Fruit fly (Drosophila melanogaster): ENCODE data around the gene fuss.
A peak's percentile ranks its signal among the peaks of the same experiment; 100 is the strongest.

Gene fuss

dm6 chr4:982791-983407 lies 4.6 kb upstream of the fuss start (continued):
- TF ChIP-seq CoRest (tag; optimal IDR thresholded peaks at IDR 0.05) = peak; percentile 54
- peak; percentile 47 for TF ChIP-seq en (GFP tag; optimal IDR thresholded peaks at IDR 0.05)
- no peak for TF ChIP-seq aop (GFP tag; IDR thresholded peaks at IDR 0.05)
- peak; percentile 78 for TF ChIP-seq CG11695 (GFP tag; IDR thresholded peaks at IDR 0.05)
- no peak for TF ChIP-seq D19B (GFP tag; optimal IDR thresholded peaks at IDR 0.05)
- TF ChIP-seq schlank (tag; optimal IDR thresholded peaks at IDR 0.05) = peak; percentile 16
- TF ChIP-seq tin (GFP tag; optimal IDR thresholded peaks at IDR 0.05) = peak; percentile 69
- no peak for TF ChIP-seq CG30020 (tag; optimal IDR thresholded peaks at IDR 0.05)
- TF ChIP-seq Eip74EF (GFP tag; optimal IDR thresholded peaks at IDR 0.05) = peak in 1 of 2 experiments; percentile 37
- no peak for TF ChIP-seq Stat92E (GFP tag; optimal IDR thresholded peaks at IDR 0.05)
- TF ChIP-seq toy (GFP tag; IDR thresholded peaks at IDR 0.05) = no peak; the same call in 1 of the 2 replicates
- TF ChIP-seq CG8924 (tag; optimal IDR thresholded peaks at IDR 0.05) = peak; percentile 80
- TF ChIP-seq disco-r (GFP tag; optimal IDR thresholded peaks at IDR 0.05) = peak; percentile 57
- peak; percentile 36 for TF ChIP-seq CG6654 (GFP tag; optimal IDR thresholded peaks at IDR 0.05)
- peak; percentile 29 for TF ChIP-seq CG8281 (tag; optimal IDR thresholded peaks at IDR 0.05)
- peak; percentile 48 for TF ChIP-seq twi (tag; optimal IDR thresholded peaks at IDR 0.05)
- peak; percentile 79 for TF ChIP-seq Hmr (GFP tag; optimal IDR thresholded peaks at IDR 0.05)
- TF ChIP-seq oc (tag; optimal IDR thresholded peaks at IDR 0.05) = peak; percentile 86
- peak; percentile 82 for TF ChIP-seq CG9727 (GFP tag; optimal IDR thresholded peaks at IDR 0.05)
- peak; percentile 54 for TF ChIP-seq CG12659 (GFP tag; optimal IDR thresholded peaks at IDR 0.05)
- TF ChIP-seq unpg (GFP tag; optimal IDR thresholded peaks at IDR 0.05) = peak; percentile 82
- peak; percentile 26; the same call in 1 of the 2 replicates for TF ChIP-seq CG11696 (GFP tag; IDR thresholded peaks at IDR 0.05)
- TF ChIP-seq CG7556 (GFP tag; optimal IDR thresholded peaks at IDR 0.05) = peak; percentile 79
- peak; percentile 43 for TF ChIP-seq CG1647 (GFP tag; optimal IDR thresholded peaks at IDR 0.05)
- TF ChIP-seq Fer2 (tag; optimal IDR thresholded peaks at IDR 0.05) = no peak
- no peak; the same call in 1 of the 2 replicates for TF ChIP-seq CG32532 (GFP tag; IDR thresholded peaks at IDR 0.05)
- TF ChIP-seq Aef1 (GFP tag; IDR thresholded peaks at IDR 0.05) = no peak; the same call in 2 of the 3 replicates
- TF ChIP-seq HHEX (GFP tag; optimal IDR thresholded peaks at IDR 0.05) = peak; percentile 56
- TF ChIP-seq dysf (GFP tag; IDR thresholded peaks at IDR 0.05) = no peak; the same call in 1 of the 3 replicates
- TF ChIP-seq hb (GFP tag; IDR thresholded peaks at IDR 0.05; ENCODE audit: partially characterized antibody) = no peak
- TF ChIP-seq lov (optimal IDR thresholded peaks at IDR 0.05) = no peak
- 0 out of 3 replicates have a peak, but pooled peaks have one; percentile 52 for TF ChIP-seq lov (GFP tag; IDR thresholded peaks at IDR 0.05)
- TF ChIP-seq CG4617 (GFP tag; optimal IDR thresholded peaks at IDR 0.05; ENCODE audit: borderline replicate concordance) = peak; percentile 31
- TF ChIP-seq kay (GFP tag; optimal IDR thresholded peaks at IDR 0.05) = peak; percentile 52
- peak; percentile 67 for TF ChIP-seq Chrac-16 (GFP tag; optimal IDR thresholded peaks at IDR 0.05)
- peak; percentile 45 for TF ChIP-seq Myb (GFP tag; optimal IDR thresholded peaks at IDR 0.05)
- 0 out of 3 replicates have a peak, but pooled peaks have one; percentile 22 for TF ChIP-seq z (GFP tag; IDR thresholded peaks at IDR 0.05)
- peak; percentile 65 for TF ChIP-seq bcd (GFP tag; optimal IDR thresholded peaks at IDR 0.05)
- TF ChIP-seq CG10462 (GFP tag; optimal IDR thresholded peaks at IDR 0.05) = peak; percentile 53
- TF ChIP-seq CG17568 (GFP tag; optimal IDR thresholded peaks at IDR 0.05) = peak; percentile 53
- TF ChIP-seq sob (GFP tag; IDR thresholded peaks at IDR 0.05) = no peak; the same call in 1 of the 2 replicates
- no peak for TF ChIP-seq tll (GFP tag; optimal IDR thresholded peaks at IDR 0.05)
- no peak for TF ChIP-seq sr (GFP tag; IDR thresholded peaks at IDR 0.05)
- peak; percentile 50 for TF ChIP-seq HmgZ (tag; optimal IDR thresholded peaks at IDR 0.05)
- peak; percentile 70 for TF ChIP-seq D19A (tag; optimal IDR thresholded peaks at IDR 0.05)
- no peak for TF ChIP-seq Kr (GFP tag; optimal IDR thresholded peaks at IDR 0.05)
- no peak for TF ChIP-seq inv (GFP tag; IDR thresholded peaks at IDR 0.05; ENCODE audit: partially characterized antibody)
- TF ChIP-seq da (GFP tag; optimal IDR thresholded peaks at IDR 0.05) = peak; percentile 55
- peak; percentile 43; the same call in 1 of the 3 replicates for TF ChIP-seq croc (GFP tag; conservative IDR thresholded peaks at IDR 0.05)
